Worm (Caenorhabditis elegans): ENCODE data around the gene C01G12.16.
A peak's percentile ranks its signal among the peaks of the same experiment; 100 is the strongest.

The C01G12.16 gene

DNA sequence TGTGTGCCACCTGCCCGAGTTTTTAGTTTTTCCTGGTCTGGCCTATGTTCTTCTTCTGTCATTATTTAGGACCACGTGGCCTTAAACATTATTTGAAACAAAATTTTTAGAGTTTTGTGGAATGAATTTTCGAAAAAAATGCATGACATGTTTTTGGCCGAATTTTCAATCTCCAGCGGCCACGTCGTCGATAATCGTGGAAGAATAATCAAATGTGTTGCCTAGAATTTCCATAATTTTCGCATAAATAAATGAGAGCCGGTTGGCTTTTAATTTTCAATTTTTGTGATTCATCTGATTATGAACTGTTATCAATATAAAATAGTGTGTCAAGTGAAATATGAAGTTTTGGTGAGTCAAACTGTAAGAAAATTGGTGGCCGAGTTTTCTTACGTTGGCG is at the start of gene C01G12.16:
Gene C01G12.16, plus strand, starts transcription at position 301 of the 400 bp plus-strand sequence.
- TF ChIP-seq elt-3 (tag; optimal IDR thresholded peaks at IDR 0.05) (no peak), unc-120 (tag; optimal IDR thresholded peaks at IDR 0.05; ENCODE audit: poor library complexity, severe bottlenecking) (no peak), zip-8 (tag; optimal IDR thresholded peaks at IDR 0.05) (no peak), nhr-2 (tag; optimal IDR thresholded peaks at IDR 0.05) (no peak), ceh-39 (tag; optimal IDR thresholded peaks at IDR 0.05) (no peak), mab-5 (tag; optimal IDR thresholded peaks at IDR 0.05) (no peak), M03D4.4 (tag; optimal IDR thresholded peaks at IDR 0.05) (no peak), ceh-43 (GFP tag; optimal IDR thresholded peaks at IDR 0.05) (no peak), lin-13 (tag; optimal IDR thresholded peaks at IDR 0.05) (no peak), nhr-76 (tag; optimal IDR thresholded peaks at IDR 0.05) (no peak), lin-32 (GFP tag; optimal IDR thresholded peaks at IDR 0.05) (no peak), lsy-2 (tag; optimal IDR thresholded peaks at IDR 0.05) (no peak)

DNA sequence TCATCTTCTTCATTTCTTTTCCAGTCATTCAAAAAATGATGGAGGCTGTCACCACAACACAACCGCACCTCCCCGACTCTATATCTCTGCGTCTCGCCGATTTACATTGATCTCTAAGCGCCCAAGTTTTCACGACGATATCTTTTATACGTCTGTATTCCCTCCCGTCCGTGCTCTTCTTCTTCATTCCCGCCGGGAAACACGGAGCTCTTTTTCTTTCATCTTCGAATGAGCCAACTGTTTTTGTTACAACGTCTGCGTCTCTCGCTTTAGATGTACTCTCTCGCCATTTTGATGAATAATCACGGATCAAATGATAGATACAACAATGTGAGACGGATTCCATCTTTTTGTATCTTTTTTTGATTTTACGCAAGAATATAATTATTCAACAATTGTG is 47.4 kb upstream of the C01G12.16 start:
- TF ChIP-seq pha-4 (tag; optimal IDR thresholded peaks at IDR 0.05), result no peak
- peak; percentile 96 for TF ChIP-seq hlh-1 (tag; optimal IDR thresholded peaks at IDR 0.05)
- no peak for TF ChIP-seq ceh-83 (GFP tag; optimal IDR thresholded peaks at IDR 0.05)
- TF ChIP-seq flh-1 (GFP tag; optimal IDR thresholded peaks at IDR 0.05), result no peak
- TF ChIP-seq nhr-28 (tag; optimal IDR thresholded peaks at IDR 0.05), result no peak
- no peak for TF ChIP-seq mep-1 (tag; optimal IDR thresholded peaks at IDR 0.05)
- TF ChIP-seq unc-120 (tag; optimal IDR thresholded peaks at IDR 0.05; ENCODE audit: poor library complexity, severe bottlenecking), result peak; percentile 62
- no peak for TF ChIP-seq sem-2 (GFP tag; optimal IDR thresholded peaks at IDR 0.05)
- no peak for TF ChIP-seq nhr-237 (tag; optimal IDR thresholded peaks at IDR 0.05)
- TF ChIP-seq unc-62 (GFP tag; optimal IDR thresholded peaks at IDR 0.05), result peak; percentile 67
- no peak for TF ChIP-seq nhr-76 (tag; optimal IDR thresholded peaks at IDR 0.05)
- TF ChIP-seq snpc-4 (tag; optimal IDR thresholded peaks at IDR 0.05), result no peak
- TF ChIP-seq drap-1 (GFP tag; optimal IDR thresholded peaks at IDR 0.05), result no peak
- TF ChIP-seq lsy-2 (tag; optimal IDR thresholded peaks at IDR 0.05), result no peak

DNA sequence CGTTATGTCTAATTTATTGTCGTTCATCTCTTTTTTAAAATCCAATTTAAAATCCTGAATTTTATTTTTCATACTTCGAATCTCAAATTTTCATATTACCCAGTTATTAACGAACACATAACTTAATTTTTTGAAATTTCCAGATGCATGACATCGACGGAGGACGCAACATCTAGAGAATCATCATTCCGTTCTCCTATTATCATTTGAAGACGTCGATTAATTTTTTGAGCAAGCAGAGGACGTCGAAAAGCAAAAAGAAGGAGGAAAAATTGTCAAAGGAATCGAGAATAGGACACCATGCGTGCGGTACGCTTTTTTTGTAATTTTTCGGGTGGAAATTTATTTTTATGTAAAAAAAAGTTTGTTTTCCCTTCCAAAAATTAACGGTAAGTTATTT is 46.0 kb upstream of the C01G12.16 start, which contains the start of gene unc-103:
Gene unc-103, plus strand, starts transcription at position 301 of the 400 bp plus-strand sequence.
- TF ChIP-seq mls-2 (tag; optimal IDR thresholded peaks at IDR 0.05) (no peak), ces-1 (GFP tag; optimal IDR thresholded peaks at IDR 0.05) (no peak), M03D4.4 (tag; optimal IDR thresholded peaks at IDR 0.05) (no peak), tbx-8 (GFP tag; optimal IDR thresholded peaks at IDR 0.05) (no peak), sptf-1 (tag; optimal IDR thresholded peaks at IDR 0.05) (no peak), pha-4 (tag; optimal IDR thresholded peaks at IDR 0.05) (no peak), ceh-39 (tag; optimal IDR thresholded peaks at IDR 0.05) (no peak)

DNA sequence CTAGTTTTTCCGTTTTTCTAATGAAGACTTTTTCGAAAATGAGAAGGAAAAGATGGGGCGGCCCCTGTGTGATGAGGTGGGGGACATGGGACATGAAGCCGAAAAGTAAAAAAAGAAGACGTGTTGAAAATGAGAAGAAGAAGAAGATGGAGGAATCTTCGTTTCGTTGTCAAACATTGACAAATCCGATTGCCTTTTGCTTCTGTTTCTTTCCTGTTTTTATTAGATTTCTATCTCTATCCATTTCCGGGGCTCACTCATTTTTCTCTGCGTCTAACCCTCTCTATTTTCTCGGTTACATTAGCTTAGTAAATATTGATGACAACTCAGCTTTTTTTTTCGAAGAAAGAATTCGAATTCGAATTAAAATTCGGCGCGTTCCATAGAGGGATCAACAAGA is 41.3 kb upstream of the C01G12.16 start:
- TF ChIP-seq ces-1 (GFP tag; optimal IDR thresholded peaks at IDR 0.05), result peak; percentile 82
- no peak for TF ChIP-seq nhr-12 (tag; optimal IDR thresholded peaks at IDR 0.05)

DNA sequence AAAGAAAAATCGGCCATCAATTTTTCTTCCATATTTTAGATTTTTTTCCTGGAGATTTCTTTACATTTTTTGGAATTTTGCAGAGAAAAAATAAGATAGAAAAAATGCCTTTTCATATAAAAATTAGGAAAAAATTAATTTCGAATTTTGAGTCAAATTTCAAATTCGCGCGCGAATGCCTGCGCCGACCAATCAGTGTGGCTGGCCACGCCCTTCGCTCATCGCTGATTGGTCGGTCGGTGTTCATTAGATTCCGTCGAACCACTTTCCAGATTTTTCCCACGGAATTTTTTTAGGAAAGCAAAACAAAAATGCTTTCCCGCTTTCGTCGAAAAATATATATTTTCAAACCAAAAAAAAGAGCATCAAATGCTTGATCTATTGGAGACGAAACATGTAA is 40.7 kb upstream of the C01G12.16 start:
- TF ChIP-seq ceh-43 (GFP tag; optimal IDR thresholded peaks at IDR 0.05), result no peak
- no peak for TF ChIP-seq cnd-1 (tag; optimal IDR thresholded peaks at IDR 0.05)
- no peak for TF ChIP-seq flh-1 (GFP tag; optimal IDR thresholded peaks at IDR 0.05)
- TF ChIP-seq mab-5 (tag; optimal IDR thresholded peaks at IDR 0.05), result no peak
- no peak for TF ChIP-seq mls-2 (tag; optimal IDR thresholded peaks at IDR 0.05)
- TF ChIP-seq unc-62 (GFP tag; optimal IDR thresholded peaks at IDR 0.05), result no peak
- TF ChIP-seq bed-3 (GFP tag; optimal IDR thresholded peaks at IDR 0.05), result no peak
- TF ChIP-seq lin-32 (GFP tag; optimal IDR thresholded peaks at IDR 0.05), result no peak

DNA sequence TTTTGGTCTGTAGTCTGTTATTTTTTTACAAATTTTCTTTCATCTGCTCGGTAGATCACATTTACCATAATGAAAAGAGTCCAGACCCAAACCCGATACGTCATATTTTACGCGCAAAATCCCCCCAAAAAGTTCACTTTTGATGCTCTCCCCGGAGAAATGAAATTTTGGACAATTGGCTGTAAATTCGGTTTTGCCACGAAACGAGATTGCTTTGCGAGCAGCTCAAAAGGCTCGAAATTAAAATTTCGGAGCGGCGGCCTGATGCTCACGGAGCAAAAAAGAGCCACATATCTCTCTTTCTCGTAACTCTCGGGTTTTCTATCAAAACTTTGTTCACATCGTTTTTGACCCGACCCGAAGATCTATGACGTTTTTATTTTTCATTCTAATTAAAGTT is 37.8 kb upstream of the C01G12.16 start:
- TF ChIP-seq nhr-12 (tag; optimal IDR thresholded peaks at IDR 0.05) (no peak), flh-1 (GFP tag; optimal IDR thresholded peaks at IDR 0.05) (no peak), sem-2 (GFP tag; optimal IDR thresholded peaks at IDR 0.05) (no peak), ceh-43 (GFP tag; optimal IDR thresholded peaks at IDR 0.05) (no peak), ces-1 (GFP tag; optimal IDR thresholded peaks at IDR 0.05) (peak; percentile 75), ham-2 (GFP tag; optimal IDR thresholded peaks at IDR 0.05) (no peak)

All from whole organism, mixed stage, embryonic.